Worm (Caenorhabditis elegans) whole organism, L4/young adult: ENCODE results near the gene sft-1.

Source experiments
- W03F9.2 ChIP-seq: fragments of 150-350 bp; optimal IDR thresholded peaks from 2 replicates; lab custom pipeline; 2014; ENCODE audit warnings: missing biosample characterization, missing genetic modification characterization
- dao-5 ChIP-seq: sonication (generic microtip); optimal IDR thresholded peaks from 2 replicates; lab custom pipeline; 2016; ENCODE audit warnings: missing genotype, missing genetic modification characterization, moderate library complexity, missing compliant biosample characterization
- him-1 ChIP-seq: sonication (generic microtip); optimal IDR thresholded peaks from 2 replicates; lab custom pipeline; 2016; ENCODE audit warnings: missing genotype, missing genetic modification reagents, missing genetic modification characterization, missing compliant biosample characterization

DNA sequence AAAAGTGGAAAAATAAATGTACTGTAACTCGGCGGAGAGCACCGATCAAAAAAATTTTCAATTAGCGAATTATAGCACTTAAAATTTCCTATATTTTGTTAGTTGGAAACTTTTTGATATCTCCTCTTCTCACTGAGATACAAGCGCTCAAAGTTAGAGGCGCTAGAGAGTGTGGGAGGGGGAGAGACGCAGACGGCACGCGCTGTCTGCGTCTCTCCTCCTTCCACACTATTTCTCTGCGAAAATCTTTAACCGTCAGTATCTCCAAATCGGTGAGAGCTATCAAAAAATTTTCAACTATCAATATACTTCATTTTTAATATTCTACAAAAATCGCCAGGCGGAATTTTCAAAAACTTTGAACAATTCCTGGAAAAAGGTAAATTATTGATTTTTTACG, 19.7 kb upstream of the sft-1 start:
- no peak for TF ChIP-seq W03F9.2 (tag; lab: Kevin White, UChicago)
- TF ChIP-seq him-1 (tag; lab: Kevin White, UChicago) = no peak
- TF ChIP-seq dao-5 (tag; lab: Kevin White, UChicago) = no peak
